Worm (Caenorhabditis elegans) whole organism, L3 larva: Measurements from ENCODE around the gene asp-1.

Experiments
- R02D3.7 ChIP-seq: fragments of 150-350 bp; optimal IDR thresholded peaks from 2 replicates; lab custom pipeline; 2014; ENCODE audit warnings: missing biosample characterization, missing genetic modification characterization
- ZK546.5 ChIP-seq: sonication (generic microtip); optimal IDR thresholded peaks from 2 replicates; lab custom pipeline; 2017; ENCODE audit warnings: missing biosample characterization, missing genetic modification characterization
- ama-1 ChIP-seq: fragments of 150-350 bp; optimal IDR thresholded peaks from 2 replicates; lab custom pipeline; 2018
- ceh-16 ChIP-seq: sonication (generic microtip); optimal IDR thresholded peaks from 2 replicates; lab custom pipeline; 2017; ENCODE audit warnings: missing biosample characterization, missing genetic modification characterization
- ceh-28 ChIP-seq: fragments of 150-350 bp; optimal IDR thresholded peaks from 2 replicates; lab custom pipeline; 2014; ENCODE audit warnings: missing biosample characterization, missing genetic modification reagents, missing genetic modification characterization
- ceh-82 ChIP-seq: fragments of 150-350 bp; optimal IDR thresholded peaks from 2 replicates; lab custom pipeline; 2014; ENCODE audit warnings: missing biosample characterization, missing genetic modification characterization
- ceh-9 ChIP-seq: sonication (generic microtip); optimal IDR thresholded peaks from 2 replicates; lab custom pipeline; 2018; ENCODE audit warnings: missing biosample characterization, missing genetic modification characterization
- egl-27 ChIP-seq: sonication (generic microtip); optimal IDR thresholded peaks from 4 replicates; lab custom pipeline; 2017; ENCODE audit warnings: missing biosample characterization, missing genetic modification reagents, missing genetic modification characterization
- elt-1 ChIP-seq: fragments of 150-350 bp; optimal IDR thresholded peaks from 2 replicates; lab custom pipeline; 2014; ENCODE audit warnings: missing biosample characterization, missing genetic modification characterization
- elt-2 ChIP-seq: sonication (generic microtip); optimal IDR thresholded peaks from 2 replicates; lab custom pipeline; 2016; ENCODE audit warnings: missing genetic modification reagents, mild to moderate bottlenecking, missing genetic modification characterization, missing compliant biosample characterization
- elt-3 ChIP-seq, 3 experiments: fragments of 150-350 bp in 1 of 3; sonication (generic microtip) in 2 of 3; optimal IDR thresholded peaks; 2 replicates in 2 of 3; 4 replicates in 1 of 3; lab custom pipeline; 2014 to 2017; ENCODE audit warnings: missing biosample characterization in 3 of 3, missing genetic modification characterization in 3 of 3
- eor-1 ChIP-seq, 2 experiments: fragments of 150-350 bp; optimal IDR thresholded peaks; 2 replicates each; lab custom pipeline; 2014 to 2018; ENCODE audit warnings: missing biosample characterization in 2 of 2, missing genetic modification characterization in 2 of 2
- fkh-10 ChIP-seq: sonication (generic microtip); optimal IDR thresholded peaks from 2 replicates; lab custom pipeline; 2017; ENCODE audit warnings: missing biosample characterization, missing genetic modification reagents, missing genetic modification characterization
- fkh-2 ChIP-seq: fragments of 150-350 bp; optimal IDR thresholded peaks from 2 replicates; lab custom pipeline; 2014; ENCODE audit warnings: missing biosample characterization, missing genetic modification reagents, missing genetic modification characterization
- fos-1 ChIP-seq: fragments of 150-350 bp; optimal IDR thresholded peaks from 2 replicates; lab custom pipeline; 2014; ENCODE audit warnings: missing biosample characterization, missing genetic modification characterization
- hmg-11 ChIP-seq: sonication (generic microtip); optimal IDR thresholded peaks from 2 replicates; lab custom pipeline; 2016; ENCODE audit warnings: missing genetic modification characterization, missing compliant biosample characterization
- lsy-12 ChIP-seq: sonication (generic microtip); optimal IDR thresholded peaks from 2 replicates; lab custom pipeline; 2016; ENCODE audit warnings: mild to moderate bottlenecking, missing genetic modification characterization, missing compliant biosample characterization
- mdl-1 ChIP-seq: fragments of 150-350 bp; optimal IDR thresholded peaks from 2 replicates; lab custom pipeline; 2014; ENCODE audit warnings: missing biosample characterization, missing genetic modification characterization
- nhr-11 ChIP-seq: fragments of 150-350 bp; optimal IDR thresholded peaks from 2 replicates; lab custom pipeline; 2014; ENCODE audit warnings: missing biosample characterization, missing genetic modification characterization
- nhr-28 ChIP-seq: fragments of 150-350 bp; optimal IDR thresholded peaks from 2 replicates; lab custom pipeline; 2014; ENCODE audit warnings: missing biosample characterization, missing genetic modification characterization
- nhr-76 ChIP-seq: fragments of 150-350 bp; sonication (generic microtip); optimal IDR thresholded peaks from 5 replicates; lab custom pipeline; 2014; ENCODE audit warnings: missing biosample characterization, missing genetic modification characterization
- pqm-1 ChIP-seq: fragments of 150-350 bp; optimal IDR thresholded peaks from 2 replicates; lab custom pipeline; 2017; ENCODE audit warnings: missing biosample characterization, missing genetic modification characterization, inconsistent platforms
- skn-1 ChIP-seq: fragments of 150-350 bp; optimal IDR thresholded peaks from 2 replicates; lab custom pipeline; 2014; ENCODE audit warnings: missing biosample characterization, missing genetic modification characterization
- snpc-4 ChIP-seq: fragments of 150-350 bp; optimal IDR thresholded peaks from 2 replicates; lab custom pipeline; 2014; ENCODE audit warnings: missing biosample characterization, missing genetic modification characterization
- tbx-2 ChIP-seq: sonication (generic microtip); optimal IDR thresholded peaks from 2 replicates; lab custom pipeline; 2016; ENCODE audit warnings: mild to moderate bottlenecking, missing genetic modification characterization, missing compliant biosample characterization
- unc-39 ChIP-seq: sonication (generic microtip); optimal IDR thresholded peaks from 4 replicates; lab custom pipeline; 2017; ENCODE audit warnings: missing biosample characterization, missing genetic modification characterization
- zag-1 ChIP-seq: fragments of 150-350 bp; optimal IDR thresholded peaks from 2 replicates; lab custom pipeline; 2014; ENCODE audit warnings: missing biosample characterization, missing genetic modification characterization
- ztf-11 ChIP-seq: fragments of 150-350 bp; optimal IDR thresholded peaks from 2 replicates; lab custom pipeline; 2014; ENCODE audit warnings: missing biosample characterization, missing genetic modification characterization
- ztf-4 ChIP-seq: fragments of 150-350 bp; optimal IDR thresholded peaks from 2 replicates; lab custom pipeline; 2014; ENCODE audit warnings: missing biosample characterization, missing genetic modification characterization

Gene asp-1

DNA sequence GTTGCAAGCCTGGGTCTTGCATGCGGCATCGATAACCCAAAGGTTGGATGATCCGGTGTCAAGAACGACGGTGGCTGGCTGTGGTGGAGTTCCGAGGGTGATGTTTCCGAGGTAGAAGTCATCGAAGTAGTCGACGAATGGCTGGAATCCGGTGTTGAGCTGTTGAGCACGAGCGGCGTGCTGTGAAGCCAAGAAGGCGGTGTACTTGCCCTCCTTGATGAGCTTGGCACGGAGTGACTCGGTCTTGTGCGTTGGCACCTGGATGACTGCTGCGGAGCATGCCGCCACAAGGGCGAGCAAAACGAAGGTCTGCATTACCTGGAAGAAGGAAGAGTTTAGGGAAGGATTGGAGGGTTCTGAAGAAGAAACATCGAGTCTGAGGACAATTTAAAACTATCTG lies at the start of gene asp-1:
TSS of gene asp-1 (minus strand) at position 315 of the 400 bp plus-strand sequence.
- no peak for TF ChIP-seq nhr-76 (tag; lab: Kevin White, UChicago)
- TF ChIP-seq fkh-10 (GFP tag; lab: Kevin White, UChicago) = no peak
- TF ChIP-seq ztf-4 = no peak
- TF ChIP-seq pqm-1 = no peak
- no peak for TF ChIP-seq nhr-28 (tag; lab: Kevin White, UChicago)
- no peak for TF ChIP-seq mdl-1 (tag; lab: Kevin White, UChicago)
- TF ChIP-seq elt-1 = no peak
- no peak for TF ChIP-seq snpc-4 (tag; lab: Kevin White, UChicago)
- TF ChIP-seq ceh-28 (tag; lab: Kevin White, UChicago) = no peak

DNA sequence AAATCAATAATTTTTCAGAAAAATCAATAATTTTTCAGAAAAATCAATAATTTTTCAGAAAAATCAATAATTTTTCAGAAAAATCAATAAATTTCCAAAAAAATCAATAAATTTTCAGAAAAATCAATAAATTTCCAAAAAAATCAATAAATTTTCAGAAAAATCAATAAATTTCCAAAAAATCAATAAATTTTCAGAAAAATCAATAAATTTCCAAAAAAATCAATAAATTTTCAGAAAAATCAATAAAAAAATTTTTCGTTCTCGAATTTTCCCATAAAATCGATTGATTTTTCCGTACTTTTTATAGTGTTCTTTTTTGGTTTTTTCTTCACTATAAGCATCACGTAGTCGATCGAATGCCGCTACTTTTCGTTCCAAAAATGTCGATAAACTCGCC lies 49.6 kb upstream of the asp-1 start:
- peak; percentile 78 for TF ChIP-seq ceh-28 (tag; lab: Kevin White, UChicago)

DNA sequence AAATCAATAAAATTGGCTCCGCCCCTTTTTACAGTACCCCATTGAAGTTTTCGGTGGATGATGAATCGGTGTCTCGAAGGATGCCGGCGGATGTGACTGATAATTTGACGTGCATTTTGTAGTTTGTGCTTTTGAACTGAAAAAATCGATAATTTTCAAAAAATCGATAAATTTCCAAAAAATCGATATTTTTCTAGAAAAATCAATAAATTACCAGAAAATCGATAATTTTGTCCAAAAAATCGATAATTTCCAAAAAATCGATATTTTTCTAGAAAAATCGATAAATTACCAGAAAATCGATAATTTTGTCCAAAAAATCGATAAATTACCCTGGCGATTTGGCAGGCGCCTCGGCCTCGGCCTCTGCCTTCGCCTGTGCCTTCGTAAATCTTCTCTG lies 49.0 kb upstream of the asp-1 start:
- TF ChIP-seq zag-1 (tag; lab: Kevin White, UChicago) = no peak
- peak; percentile 95 for TF ChIP-seq ceh-28 (tag; lab: Kevin White, UChicago)
- no peak for TF ChIP-seq nhr-76 (tag; lab: Kevin White, UChicago)
- no peak for TF ChIP-seq nhr-11 (tag; lab: Kevin White, UChicago)
- TF ChIP-seq R02D3.7 (tag; lab: Kevin White, UChicago) = no peak
- no peak for TF ChIP-seq ceh-82 (tag; lab: Kevin White, UChicago)
- no peak for TF ChIP-seq skn-1 (tag; lab: Kevin White, UChicago)
- no peak for TF ChIP-seq elt-1
- no peak for TF ChIP-seq egl-27 (tag; lab: Kevin White, UChicago)

DNA sequence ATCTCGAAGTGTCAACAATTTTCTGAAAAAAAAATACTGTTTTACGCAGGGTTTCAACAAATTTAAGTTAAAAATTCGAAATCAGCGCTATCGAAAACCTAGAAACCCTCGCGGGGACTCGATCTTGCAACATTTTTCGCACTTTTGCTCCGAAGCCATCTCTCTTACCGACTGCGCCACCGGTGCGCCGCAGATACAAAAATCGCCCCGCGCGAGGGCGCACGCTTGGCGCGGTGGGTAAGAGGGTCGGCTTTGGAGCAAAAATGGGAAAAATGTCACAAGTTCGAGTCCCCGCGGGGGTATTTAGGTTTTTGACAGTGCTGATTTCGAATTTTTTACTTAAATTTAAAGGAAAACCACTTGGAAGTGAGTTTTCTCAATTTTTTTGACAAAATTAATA lies 40.3 kb upstream of the asp-1 start:
- TF ChIP-seq ceh-28 (tag; lab: Kevin White, UChicago) = no peak
- TF ChIP-seq nhr-28 (tag; lab: Kevin White, UChicago) = no peak
- no peak for TF ChIP-seq eor-1 (tag; optimal IDR thresholded peaks at IDR 0.05; lab: Kevin White, UChicago)
- TF ChIP-seq snpc-4 (tag; lab: Kevin White, UChicago) = no peak
- TF ChIP-seq pqm-1 = no peak
- no peak for TF ChIP-seq nhr-76 (tag; lab: Kevin White, UChicago)
- no peak for TF ChIP-seq ZK546.5
- no peak for TF ChIP-seq ceh-16 (tag; lab: Kevin White, UChicago)
- no peak for TF ChIP-seq fos-1 (tag; lab: Kevin White, UChicago)
- no peak for TF ChIP-seq ztf-11 (tag; lab: Kevin White, UChicago)
- TF ChIP-seq lsy-12 (tag; lab: Kevin White, UChicago) = no peak
- no peak for TF ChIP-seq tbx-2 (tag; lab: Kevin White, UChicago)
- TF ChIP-seq fkh-2 (tag; lab: Kevin White, UChicago) = no peak
- no peak for TF ChIP-seq ceh-9 (tag; lab: Kevin White, UChicago)
- no peak for TF ChIP-seq R02D3.7 (tag; lab: Kevin White, UChicago)
- TF ChIP-seq elt-2 (tag; lab: Kevin White, UChicago) = no peak
- no peak for TF ChIP-seq hmg-11 (tag; lab: Kevin White, UChicago)
- no peak for TF ChIP-seq ama-1
- no peak for TF ChIP-seq elt-3 (tag; optimal IDR thresholded peaks at IDR 0.05; lab: Kevin White, UChicago)
- no peak for TF ChIP-seq unc-39 (tag; lab: Kevin White, UChicago)

DNA sequence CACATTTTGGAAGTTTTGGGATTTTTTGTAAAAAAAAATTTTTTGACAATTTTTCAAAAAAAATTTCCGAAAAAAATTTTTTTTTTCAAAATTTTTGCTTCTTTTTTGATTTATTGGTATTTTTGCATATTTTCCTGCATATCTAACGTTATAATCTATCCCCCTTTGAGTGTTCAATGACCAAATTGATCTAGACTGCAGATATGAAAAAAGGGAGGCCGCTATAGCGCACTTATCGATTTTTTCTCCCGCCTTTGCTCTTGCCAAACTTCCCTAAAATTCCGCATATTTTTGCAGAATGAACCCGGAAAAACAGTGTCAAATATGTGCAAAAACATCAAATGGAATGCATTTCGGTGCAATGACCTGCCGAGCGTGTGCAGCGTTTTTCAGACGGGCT lies 36.9 kb upstream of the asp-1 start, which contains the start of gene nhr-145:
TSS of gene nhr-145 (plus strand) at position 298 of the 400 bp plus-strand sequence.
- no peak for TF ChIP-seq skn-1 (tag; lab: Kevin White, UChicago)
- TF ChIP-seq elt-1 = peak; percentile 49
- TF ChIP-seq lsy-12 (tag; lab: Kevin White, UChicago) = no peak
- peak; percentile 3 for TF ChIP-seq ceh-28 (tag; lab: Kevin White, UChicago)

DNA sequence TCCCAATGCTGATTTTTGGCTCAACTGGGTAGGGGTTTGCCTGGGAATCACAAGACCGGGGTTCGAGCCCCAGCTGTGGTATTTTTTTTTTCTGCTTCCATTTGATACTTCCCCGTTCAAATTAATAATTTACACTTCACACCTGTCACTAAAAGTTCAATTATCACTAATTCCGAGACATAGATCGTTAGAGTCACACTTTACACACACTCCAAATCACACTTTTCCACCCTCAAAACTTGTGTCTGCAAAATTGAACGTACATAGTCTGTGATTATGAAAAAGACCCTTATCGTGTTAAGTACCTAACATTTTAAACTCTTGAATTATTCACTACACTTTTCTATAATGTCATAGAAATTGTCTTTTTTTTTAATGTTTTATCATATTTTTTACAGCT lies 33.2 kb upstream of the asp-1 start:
- peak; percentile 39 for TF ChIP-seq elt-2 (tag; lab: Kevin White, UChicago)
- TF ChIP-seq pqm-1 = peak; percentile 7
- no peak for TF ChIP-seq elt-3 (tag; optimal IDR thresholded peaks at IDR 0.05; lab: Kevin White, UChicago)

DNA sequence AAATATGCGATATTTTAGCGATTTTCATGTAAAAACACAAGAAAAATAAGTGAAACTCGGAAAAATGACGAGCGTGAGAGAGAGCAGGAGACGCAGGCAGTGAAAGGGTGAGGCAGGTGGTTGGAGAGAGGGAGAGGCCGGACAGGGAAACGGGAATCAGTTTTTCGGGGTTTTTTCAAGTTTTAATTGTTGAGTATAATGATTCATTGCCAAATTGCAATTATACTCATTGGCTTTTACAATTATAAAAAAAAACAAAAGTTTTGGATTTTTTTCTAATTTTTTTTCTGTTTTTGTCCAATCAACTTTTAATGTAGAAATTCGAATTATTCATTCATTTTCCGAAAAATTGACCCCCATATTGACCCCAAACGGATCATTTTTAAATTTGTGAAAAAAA lies 32.0 kb upstream of the asp-1 start, which contains the start of gene nhr-95:
TSS of gene nhr-95 (minus strand) at position 101 of the 400 bp plus-strand sequence.
- TF ChIP-seq hmg-11 (tag; lab: Kevin White, UChicago) = peak; percentile 6
- TF ChIP-seq ceh-82 (tag; lab: Kevin White, UChicago) = no peak
